Worm (Caenorhabditis elegans) whole organism, L2 larva: ENCODE data around the gene R01H2.8.

Experiments
- R02D3.7 ChIP-seq: fragments of 150-350 bp; optimal IDR thresholded peaks from 2 replicates; lab custom pipeline; 2014; ENCODE audit warnings: missing biosample characterization, missing genetic modification characterization
- ZK546.5 ChIP-seq: sonication (generic microtip); optimal IDR thresholded peaks from 2 replicates; lab custom pipeline; 2017; ENCODE audit warnings: missing biosample characterization, missing genetic modification characterization
- aly-2 ChIP-seq: fragments of 150-350 bp; optimal IDR thresholded peaks from 2 replicates; lab custom pipeline; 2014; ENCODE audit warnings: missing biosample characterization, missing genetic modification characterization
- ama-1 ChIP-seq: fragments of 150-350 bp; optimal IDR thresholded peaks from 2 replicates; lab custom pipeline; 2018; ENCODE audit warnings: inconsistent platforms
- ceh-16 ChIP-seq: fragments of 150-350 bp; optimal IDR thresholded peaks from 2 replicates; lab custom pipeline; 2014; ENCODE audit warnings: missing biosample characterization, missing genetic modification characterization
- crh-2 ChIP-seq: sonication (generic microtip); optimal IDR thresholded peaks from 2 replicates; lab custom pipeline; 2017; ENCODE audit warnings: missing biosample characterization, missing genetic modification characterization
- egl-27 ChIP-seq: sonication (generic microtip); optimal IDR thresholded peaks from 3 replicates; lab custom pipeline; 2017; ENCODE audit warnings: missing biosample characterization, missing genetic modification reagents, missing genetic modification characterization
- elt-3 ChIP-seq: sonication (generic microtip); optimal IDR thresholded peaks from 2 replicates; lab custom pipeline; 2017; ENCODE audit warnings: missing biosample characterization, missing genetic modification characterization
- fos-1 ChIP-seq: fragments of 150-350 bp; optimal IDR thresholded peaks from 2 replicates; lab custom pipeline; 2014; ENCODE audit warnings: missing biosample characterization, missing genetic modification characterization
- gmeb-1 ChIP-seq: fragments of 150-350 bp; optimal IDR thresholded peaks from 2 replicates; lab custom pipeline; 2014; ENCODE audit warnings: missing biosample characterization, missing genetic modification characterization
- lin-11 ChIP-seq: fragments of 150-350 bp; sonication (generic microtip); optimal IDR thresholded peaks from 2 replicates; lab custom pipeline; 2014; ENCODE audit warnings: missing biosample characterization, missing genetic modification characterization, inconsistent platforms, mixed read lengths
- lin-13 ChIP-seq: fragments of 150-350 bp; optimal IDR thresholded peaks from 2 replicates; lab custom pipeline; 2014; ENCODE audit warnings: missing biosample characterization, missing genetic modification reagents, missing genetic modification characterization
- lsy-2 ChIP-seq, 2 experiments: fragments of 150-350 bp in 1 of 2; sonication (generic microtip) in 1 of 2; optimal IDR thresholded peaks; 2 replicates each; lab custom pipeline; 2014 to 2017; ENCODE audit warnings: missing biosample characterization in 2 of 2, missing genetic modification characterization in 2 of 2
- mab-5 ChIP-seq: fragments of 150-350 bp; optimal IDR thresholded peaks from 2 replicates; lab custom pipeline; 2014; ENCODE audit warnings: missing biosample characterization, missing genetic modification characterization
- mbf-1 ChIP-seq: sonication (generic microtip); optimal IDR thresholded peaks from 2 replicates; lab custom pipeline; 2017; ENCODE audit warnings: missing biosample characterization, missing genetic modification characterization
- mdl-1 ChIP-seq, 2 experiments: fragments of 150-350 bp in 1 of 2; sonication (generic microtip) in 1 of 2; optimal IDR thresholded peaks; 2 replicates each; lab custom pipeline; 2017; ENCODE audit warnings: missing biosample characterization in 2 of 2, missing genetic modification characterization in 2 of 2
- nhr-11 ChIP-seq: fragments of 150-350 bp; optimal IDR thresholded peaks from 2 replicates; lab custom pipeline; 2014; ENCODE audit warnings: missing biosample characterization, missing genetic modification characterization
- nhr-12 ChIP-seq: fragments of 150-350 bp; optimal IDR thresholded peaks from 2 replicates; lab custom pipeline; 2014; ENCODE audit warnings: missing biosample characterization, missing genetic modification characterization
- nhr-129 ChIP-seq: fragments of 150-350 bp; optimal IDR thresholded peaks from 2 replicates; lab custom pipeline; 2014; ENCODE audit warnings: missing biosample characterization, missing genetic modification characterization
- nhr-21 ChIP-seq: fragments of 150-350 bp; optimal IDR thresholded peaks from 2 replicates; lab custom pipeline; 2014; ENCODE audit warnings: missing biosample characterization, missing genetic modification characterization
- nhr-237 ChIP-seq: fragments of 150-350 bp; optimal IDR thresholded peaks from 2 replicates; lab custom pipeline; 2014; ENCODE audit warnings: missing biosample characterization, missing genetic modification characterization
- nhr-25 ChIP-seq: fragments of 150-350 bp; sonication (generic microtip); optimal IDR thresholded peaks from 3 replicates; lab custom pipeline; 2014; ENCODE audit warnings: missing biosample characterization, missing genetic modification characterization
- nhr-6 ChIP-seq: fragments of 150-350 bp; optimal IDR thresholded peaks from 2 replicates; lab custom pipeline; 2014; ENCODE audit warnings: missing biosample characterization, missing genetic modification characterization
- nhr-77 ChIP-seq: fragments of 150-350 bp; optimal IDR thresholded peaks from 2 replicates; lab custom pipeline; 2014; ENCODE audit warnings: missing biosample characterization, missing genetic modification characterization
- sem-4 ChIP-seq: fragments of 150-350 bp; optimal IDR thresholded peaks from 2 replicates; lab custom pipeline; 2014; ENCODE audit warnings: missing biosample characterization, missing genetic modification reagents, missing genetic modification characterization
- sma-3 ChIP-seq: sonication (generic microtip); optimal IDR thresholded peaks from 2 replicates; lab custom pipeline; 2016; ENCODE audit warnings: missing genetic modification reagents, missing genetic modification characterization, missing compliant biosample characterization
- snpc-4 ChIP-seq: fragments of 150-350 bp; optimal IDR thresholded peaks from 2 replicates; lab custom pipeline; 2014; ENCODE audit warnings: missing biosample characterization, missing genetic modification characterization
- unc-62 ChIP-seq: fragments of 150-350 bp; optimal IDR thresholded peaks from 2 replicates; lab custom pipeline; 2014; ENCODE audit warnings: missing biosample characterization, missing genetic modification reagents, missing genetic modification characterization
- zag-1 ChIP-seq: fragments of 150-350 bp; optimal IDR thresholded peaks from 2 replicates; lab custom pipeline; 2014; ENCODE audit warnings: missing biosample characterization, missing genetic modification characterization
- ztf-11 ChIP-seq: sonication (generic microtip); optimal IDR thresholded peaks from 2 replicates; lab custom pipeline; 2017; ENCODE audit warnings: missing biosample characterization, missing genetic modification characterization
- ztf-4 ChIP-seq: fragments of 150-350 bp; optimal IDR thresholded peaks from 2 replicates; lab custom pipeline; 2014; ENCODE audit warnings: missing biosample characterization, missing genetic modification characterization

Gene R01H2.8

ce11 chrIII:7101814-7102477 is 33.1 kb downstream of the R01H2.8 start:
- TF ChIP-seq nhr-11 (tag; lab: Kevin White, UChicago) = no peak
- no peak for TF ChIP-seq nhr-129 (tag; lab: Kevin White, UChicago)
- TF ChIP-seq lsy-2 (tag; optimal IDR thresholded peaks at IDR 0.05; lab: Kevin White, UChicago) = no peak
- no peak for TF ChIP-seq sem-4
- no peak for TF ChIP-seq crh-2 (tag; lab: Kevin White, UChicago)
- no peak for TF ChIP-seq ama-1
- TF ChIP-seq mdl-1 (tag; optimal IDR thresholded peaks at IDR 0.05; lab: Kevin White, UChicago) = no peak
- TF ChIP-seq ztf-11 (tag; lab: Kevin White, UChicago) = no peak
- TF ChIP-seq sma-3 (GFP tag; lab: Kevin White, UChicago) = no peak
- no peak for TF ChIP-seq nhr-237 (tag; lab: Kevin White, UChicago)
- TF ChIP-seq nhr-6 (tag; lab: Kevin White, UChicago) = no peak
- no peak for TF ChIP-seq zag-1 (tag; lab: Kevin White, UChicago)
- TF ChIP-seq mbf-1 = no peak
- TF ChIP-seq snpc-4 (tag; lab: Kevin White, UChicago) = no peak
- no peak for TF ChIP-seq lin-13 (GFP tag; lab: Kevin White, UChicago)
- TF ChIP-seq elt-3 (tag; lab: Kevin White, UChicago) = no peak

- TF ChIP-seq nhr-237 (tag; lab: Kevin White, UChicago) (no peak), fos-1 (tag; lab: Kevin White, UChicago) (no peak), nhr-12 (tag; lab: Kevin White, UChicago) (no peak), ZK546.5 (tag; lab: Kevin White, UChicago) (no peak), egl-27 (no peak), ztf-4 (no peak), aly-2 (tag; lab: Kevin White, UChicago) (no peak), mdl-1 (tag; optimal IDR thresholded peaks at IDR 0.05; lab: Kevin White, UChicago) (no peak), mbf-1 (no peak), R02D3.7 (tag; lab: Kevin White, UChicago) (no peak), unc-62 (no peak)
Measured at ce11 chrIII:7103940-7104440, 35.1 kb downstream of the R01H2.8 start, which contains the start of gene cpg-2. Gene cpg-2, minus strand, starts transcription at chrIII:7103990.

ce11 chrIII:7106854-7107253 is 38.0 kb downstream of the R01H2.8 start:
- TF ChIP-seq nhr-77 (tag; lab: Kevin White, UChicago) (no peak), fos-1 (tag; lab: Kevin White, UChicago) (peak; percentile 43)

- TF ChIP-seq R02D3.7 (tag; lab: Kevin White, UChicago) = no peak
- TF ChIP-seq mab-5 (tag; lab: Kevin White, UChicago) = no peak
- TF ChIP-seq fos-1 (tag; lab: Kevin White, UChicago) = peak; percentile 28
Measured at ce11 chrIII:7107965-7108364, 39.1 kb downstream of the R01H2.8 start, which contains the start of gene odd-1. Gene odd-1, plus strand, starts transcription at chrIII:7108313.

- TF ChIP-seq ceh-16 (tag; lab: Kevin White, UChicago) (no peak), nhr-25 (tag; lab: Kevin White, UChicago) (peak; percentile 9), ztf-11 (tag; lab: Kevin White, UChicago) (no peak), lsy-2 (tag; optimal IDR thresholded peaks at IDR 0.05; lab: Kevin White, UChicago) (no peak)
Measured at ce11 chrIII:7111793-7112192, 42.9 kb downstream of the R01H2.8 start, which contains the start of gene B0280.7. Gene B0280.7, minus strand, starts transcription at chrIII:7111893.

ce11 chrIII:7112285-7112684 is 43.4 kb downstream of the R01H2.8 start:
- TF ChIP-seq nhr-25 (tag; lab: Kevin White, UChicago) (no peak), R02D3.7 (tag; lab: Kevin White, UChicago) (no peak), snpc-4 (tag; lab: Kevin White, UChicago) (no peak), lin-11 (no peak), gmeb-1 (tag; lab: Kevin White, UChicago) (no peak), nhr-21 (tag; lab: Kevin White, UChicago) (no peak)
- TF ChIP-seq, all 48 proteins: peak for 0
